Fruit fly (Drosophila melanogaster) whole organism, embryonic: Measurements from ENCODE around the gene cd.

Experiments
- CG10431 ChIP-seq: fragments of 200-800 bp; sonication (Bioruptor generic); optimal IDR thresholded peaks from 3 replicates; lab custom pipeline; 2018; ENCODE audit warnings: missing biosample characterization, mild to moderate bottlenecking, missing genetic modification characterization
- CG10565 ChIP-seq: fragments of 200-800 bp; sonication (Bioruptor generic); optimal IDR thresholded peaks from 3 replicates; lab custom pipeline; 2016; ENCODE audit warnings: missing biosample characterization, mild to moderate bottlenecking, missing genetic modification characterization
- CG12155 ChIP-seq: fragments of 200-800 bp; sonication (Bioruptor generic); optimal IDR thresholded peaks from 3 replicates; lab custom pipeline; 2016; ENCODE audit warnings: missing biosample characterization, missing genetic modification characterization
- CG13424 ChIP-seq: fragments of 200-800 bp; sonication (Bioruptor generic); optimal IDR thresholded peaks from 2 replicates; lab custom pipeline; 2019; ENCODE audit warnings: missing biosample characterization, mild to moderate bottlenecking, missing genetic modification characterization, moderate library complexity
- CG14441 ChIP-seq: fragments of 200-800 bp; sonication (Bioruptor generic); IDR thresholded peaks from 2 replicates; pipeline ENCODE4 v1.3.6; 2022; ENCODE audit warnings: missing biosample characterization, missing genetic modification characterization
- CG1529 ChIP-seq: fragments of 200-800 bp; sonication (Bioruptor generic); optimal IDR thresholded peaks from 3 replicates; lab custom pipeline; 2018; ENCODE audit warnings: missing biosample characterization, missing genetic modification characterization
- CG15696 ChIP-seq: fragments of 200-800 bp; sonication (Bioruptor generic); optimal IDR thresholded peaks from 2 replicates; lab custom pipeline; 2019; ENCODE audit warnings: missing biosample characterization, mild to moderate bottlenecking, missing genetic modification characterization, moderate library complexity
- CG1603 ChIP-seq: fragments of 200-800 bp; sonication (Bioruptor generic); optimal IDR thresholded peaks from 2 replicates; lab custom pipeline; 2019; ENCODE audit warnings: missing biosample characterization, mild to moderate bottlenecking, missing genetic modification characterization, moderate library complexity
- CG18262 ChIP-seq: fragments of 200-800 bp; optimal IDR thresholded peaks from 3 replicates; lab custom pipeline; 2019; ENCODE audit warnings: missing biosample characterization, mild to moderate bottlenecking, missing genetic modification characterization, moderate library complexity
- CG3065 ChIP-seq: fragments of 200-800 bp; sonication (Bioruptor generic); optimal IDR thresholded peaks from 2 replicates; lab custom pipeline; 2016; ENCODE audit warnings: missing biosample characterization, missing genetic modification characterization
- CG42726 ChIP-seq: fragments of 200-800 bp; sonication (Bioruptor generic); IDR thresholded peaks from 2 replicates; pipeline ENCODE4 v1.3.6; 2022; ENCODE audit warnings: missing biosample characterization, missing genetic modification characterization; ENCODE audit not compliant: partially characterized antibody
- CG4328 ChIP-seq: fragments of 200-800 bp; sonication (Bioruptor generic); optimal IDR thresholded peaks from 3 replicates; lab custom pipeline; 2017; ENCODE audit warnings: missing biosample characterization, missing genetic modification reagents, missing genetic modification characterization
- CG4730 ChIP-seq: fragments of 200-800 bp; sonication (Bioruptor generic); IDR thresholded peaks from 2 replicates; pipeline ENCODE4 v1.3.6; 2022; ENCODE audit warnings: missing biosample characterization, missing genetic modification characterization
- CG5180 ChIP-seq: fragments of 200-800 bp; sonication (Bioruptor generic); optimal IDR thresholded peaks from 3 replicates; lab custom pipeline; 2017; ENCODE audit warnings: missing biosample characterization, missing genetic modification characterization, mild to moderate bottlenecking, moderate library complexity, missing genetic modification reagents
- CG6683 ChIP-seq: fragments of 200-800 bp; sonication (Bioruptor generic); optimal IDR thresholded peaks from 2 replicates; lab custom pipeline; 2017; ENCODE audit warnings: missing biosample characterization, mild to moderate bottlenecking, missing genetic modification characterization, missing genetic modification reagents
- CG6791 ChIP-seq: fragments of 200-800 bp; sonication (Bioruptor generic); IDR thresholded peaks from 3 replicates; pipeline ENCODE4 v1.3.6; 2022; ENCODE audit warnings: missing biosample characterization, missing genetic modification characterization; ENCODE audit not compliant: partially characterized antibody
- CG7372 ChIP-seq: fragments of 200-800 bp; sonication (Bioruptor generic); IDR thresholded peaks from 2 replicates; pipeline ENCODE4 v1.3.6; 2022; ENCODE audit warnings: missing biosample characterization, missing genetic modification characterization
- Camta ChIP-seq: fragments of 200-800 bp; sonication (Bioruptor generic); optimal IDR thresholded peaks from 2 replicates; lab custom pipeline; 2016; ENCODE audit warnings: missing biosample characterization, missing genetic modification characterization
- Dek ChIP-seq: fragments of 200-800 bp; sonication (Bioruptor generic); optimal IDR thresholded peaks from 3 replicates; lab custom pipeline; 2019; ENCODE audit warnings: missing biosample characterization, mild to moderate bottlenecking, missing genetic modification characterization, moderate library complexity
- Ets97D ChIP-seq: fragments of 200-800 bp; sonication (Bioruptor generic); optimal IDR thresholded peaks from 3 replicates; lab custom pipeline; 2016; ENCODE audit warnings: missing biosample characterization, missing genetic modification characterization
- HLH3B ChIP-seq: fragments of 200-800 bp; sonication (Bioruptor generic); IDR thresholded peaks from 2 replicates; pipeline ENCODE4 v1.3.6; 2022; ENCODE audit warnings: missing biosample characterization, missing genetic modification characterization
- HmgD ChIP-seq: fragments of 200-800 bp; sonication (Bioruptor generic); optimal IDR thresholded peaks from 3 replicates; lab custom pipeline; 2016; ENCODE audit warnings: missing biosample characterization, missing genetic modification characterization
- Hr39 ChIP-seq: fragments of >200 bp; optimal IDR thresholded peaks from 2 replicates; lab custom pipeline; 2017
- Mad ChIP-seq: fragments of 200-800 bp; sonication (Bioruptor generic); optimal IDR thresholded peaks from 2 replicates; lab custom pipeline; 2016; ENCODE audit warnings: missing biosample characterization, missing genetic modification characterization
- Neu2 ChIP-seq: fragments of 200-800 bp; sonication (Bioruptor generic); optimal IDR thresholded peaks from 3 replicates; lab custom pipeline; 2016; ENCODE audit warnings: missing biosample characterization, missing genetic modification characterization, borderline replicate concordance
- PHDP ChIP-seq: fragments of 200-800 bp; sonication (Bioruptor generic); optimal IDR thresholded peaks from 3 replicates; lab custom pipeline; 2018; ENCODE audit warnings: missing biosample characterization, mild to moderate bottlenecking, missing genetic modification characterization, moderate library complexity
- Rfx ChIP-seq: fragments of 200-800 bp; sonication (Bioruptor generic); IDR thresholded peaks from 2 replicates; pipeline ENCODE4 v1.3.6; 2022; ENCODE audit warnings: missing biosample characterization, missing genetic modification characterization
- Rx ChIP-seq: fragments of 200-800 bp; sonication (Bioruptor generic); IDR thresholded peaks from 2 replicates; pipeline ENCODE4 v1.3.6; 2022; ENCODE audit warnings: missing biosample characterization, missing genetic modification characterization
- Six4 ChIP-seq: fragments of 200-800 bp; sonication (Bioruptor generic); optimal IDR thresholded peaks from 2 replicates; lab custom pipeline; 2016; ENCODE audit warnings: missing biosample characterization, missing genetic modification characterization
- Sox100B ChIP-seq: fragments of 200-800 bp; sonication (Bioruptor generic); optimal IDR thresholded peaks from 3 replicates; lab custom pipeline; 2018; ENCODE audit warnings: missing biosample characterization, mild to moderate bottlenecking, missing genetic modification characterization
- Stat92E ChIP-seq, 3 experiments: fragments of >200 bp in 2 of 3; fragments of 200-800 bp in 1 of 3; sonication (Bioruptor generic) in 1 of 3; optimal IDR thresholded peaks; 2 replicates each; lab custom pipeline; 2017 to 2019; ENCODE audit warnings: missing biosample characterization in 3 of 3, missing genetic modification characterization in 3 of 3, mild to moderate bottlenecking in 1 of 3, moderate library complexity in 1 of 3
- YL-1 ChIP-seq: fragments of 200-800 bp; sonication (Bioruptor generic); optimal IDR thresholded peaks from 3 replicates; lab custom pipeline; 2017; ENCODE audit warnings: missing biosample characterization, mild to moderate bottlenecking, missing genetic modification characterization
- ab ChIP-seq: fragments of 200-800 bp; sonication (Bioruptor generic); optimal IDR thresholded peaks from 2 replicates; lab custom pipeline; 2016; ENCODE audit warnings: missing biosample characterization, missing genetic modification characterization
- abd-A ChIP-seq: fragments of 200-800 bp; sonication (Bioruptor generic); optimal IDR thresholded peaks from 3 replicates; lab custom pipeline; 2019; ENCODE audit warnings: missing biosample characterization, mild to moderate bottlenecking, missing genetic modification characterization, moderate library complexity
- bcd ChIP-seq: fragments of 200-800 bp; sonication (Bioruptor generic); optimal IDR thresholded peaks from 2 replicates; lab custom pipeline; 2017; ENCODE audit warnings: missing biosample characterization, mild to moderate bottlenecking, missing genetic modification characterization
- cas ChIP-seq: fragments of 200-800 bp; sonication (Bioruptor generic); IDR thresholded peaks from 2 replicates; pipeline ENCODE4 v1.3.6; 2022; ENCODE audit warnings: missing biosample characterization, missing genetic modification characterization
- chm ChIP-seq: fragments of 200-800 bp; sonication (Bioruptor generic); IDR thresholded peaks from 2 replicates; pipeline ENCODE4 v1.3.6; 2022; ENCODE audit warnings: missing biosample characterization, missing genetic modification characterization
- corto ChIP-seq: fragments of 200-800 bp; sonication (Bioruptor generic); optimal IDR thresholded peaks from 2 replicates; lab custom pipeline; 2016; ENCODE audit warnings: missing biosample characterization, mild to moderate bottlenecking, missing genetic modification characterization, moderate library complexity
- dpn ChIP-seq, 2 experiments: fragments of 200-800 bp; sonication (Bioruptor generic); optimal IDR thresholded peaks; 3 replicates each; lab custom pipeline; 2016; ENCODE audit warnings: missing biosample characterization in 2 of 2, missing genetic modification characterization in 2 of 2
- emc ChIP-seq: fragments of 200-800 bp; sonication (Bioruptor generic); optimal IDR thresholded peaks from 2 replicates; lab custom pipeline; 2016; ENCODE audit warnings: missing biosample characterization, missing genetic modification characterization
- eyg ChIP-seq: fragments of 200-800 bp; sonication (Bioruptor generic); optimal IDR thresholded peaks from 3 replicates; lab custom pipeline; 2016; ENCODE audit warnings: missing biosample characterization, missing genetic modification characterization
- fd96Cb ChIP-seq: fragments of 200-800 bp; sonication (Bioruptor generic); optimal IDR thresholded peaks from 2 replicates; lab custom pipeline; 2018; ENCODE audit warnings: missing biosample characterization, mild to moderate bottlenecking, missing genetic modification characterization, moderate library complexity
- fru ChIP-seq: fragments of >200 bp; optimal IDR thresholded peaks from 2 replicates; lab custom pipeline; 2017
- jumu ChIP-seq: fragments of 200-800 bp; sonication (Bioruptor generic); optimal IDR thresholded peaks from 3 replicates; lab custom pipeline; 2016; ENCODE audit warnings: missing biosample characterization, missing genetic modification characterization
- lmd ChIP-seq: fragments of 200-800 bp; sonication (Bioruptor generic); IDR thresholded peaks from 2 replicates; pipeline ENCODE4 v1.3.6; 2022; ENCODE audit warnings: missing biosample characterization, missing genetic modification characterization
- maf-S ChIP-seq: fragments of 200-800 bp; sonication (Bioruptor generic); optimal IDR thresholded peaks from 2 replicates; lab custom pipeline; 2016; ENCODE audit warnings: missing biosample characterization, missing genetic modification characterization
- nmo ChIP-seq: fragments of 200-800 bp; sonication (Bioruptor generic); optimal IDR thresholded peaks from 2 replicates; lab custom pipeline; 2018; ENCODE audit warnings: missing biosample characterization, mild to moderate bottlenecking, missing genetic modification characterization, moderate library complexity
- pb ChIP-seq: fragments of 200-800 bp; sonication (Bioruptor generic); optimal IDR thresholded peaks from 3 replicates; lab custom pipeline; 2016; ENCODE audit warnings: missing biosample characterization, missing genetic modification characterization
- psq ChIP-seq: fragments of 200-800 bp; sonication (Bioruptor generic); optimal IDR thresholded peaks from 2 replicates; lab custom pipeline; 2017; ENCODE audit warnings: missing biosample characterization, missing genetic modification characterization
- run ChIP-seq: fragments of 200-800 bp; sonication (Bioruptor generic); optimal IDR thresholded peaks from 3 replicates; lab custom pipeline; 2018; ENCODE audit warnings: missing biosample characterization, mild to moderate bottlenecking, missing genetic modification characterization
- sima ChIP-seq: fragments of 200-800 bp; sonication (Bioruptor generic); optimal IDR thresholded peaks from 2 replicates; lab custom pipeline; 2016; ENCODE audit warnings: missing biosample characterization, missing genetic modification characterization
- sr ChIP-seq: fragments of 200-800 bp; sonication (Bioruptor generic); IDR thresholded peaks from 3 replicates; pipeline ENCODE4 v1.3.6; 2022; ENCODE audit warnings: missing biosample characterization, missing genetic modification characterization

The cd gene

dm6 chr3R:22673528-22673959 lies 21.2 kb upstream of the cd start (continued):
- TF ChIP-seq sr (no peak), Rfx (GFP tag; lab: Robert Waterston, UW) (0 out of 2 replicates have a peak, but pooled peaks have one; percentile 35), eyg (no peak), nmo (GFP tag; lab: Kevin White, UChicago) (peak; percentile 84), emc (GFP tag; lab: Kevin White, UChicago) (no peak), CG15696 (tag; lab: Kevin White, UChicago) (peak; percentile 96), HLH3B (GFP tag; lab: Robert Waterston, UW) (peak; percentile 31; the same call in 1 of the 2 replicates), Rx (no peak), CG1529 (peak; percentile 72), psq (GFP tag; lab: Kevin White, UChicago) (no peak), chm (GFP tag; lab: Robert Waterston, UW) (peak; percentile 56), run (tag; lab: Kevin White, UChicago) (no peak), fru (lab: Kevin White, UChicago) (no peak), bcd (GFP tag; lab: Kevin White, UChicago) (peak; percentile 52), cas (GFP tag; lab: Robert Waterston, UW) (no peak), PHDP (tag; lab: Kevin White, UChicago) (peak; percentile 48), Dek (tag; lab: Kevin White, UChicago) (peak; percentile 7), CG10431 (GFP tag; lab: Kevin White, UChicago) (no peak), ab (GFP tag; lab: Kevin White, UChicago) (no peak), HmgD (GFP tag; lab: Kevin White, UChicago) (no peak), CG18262 (tag; lab: Kevin White, UChicago) (peak; percentile 94), Ets97D (GFP tag; lab: Kevin White, UChicago) (no peak), Mad (GFP tag; lab: Kevin White, UChicago) (peak; percentile 61), sima (GFP tag; lab: Kevin White, UChicago) (peak; percentile 15), CG1603 (tag; lab: Kevin White, UChicago) (peak; percentile 81), CG10565 (GFP tag; lab: Kevin White, UChicago) (no peak), CG7372 (GFP tag; lab: Robert Waterston, UW) (no peak), lmd (GFP tag; lab: Robert Waterston, UW) (peak; percentile 59), CG6791 (GFP tag; lab: Robert Waterston, UW) (no peak), abd-A (no peak), jumu (GFP tag; lab: Kevin White, UChicago) (peak; percentile 66), Six4 (GFP tag; lab: Kevin White, UChicago) (peak; percentile 61), YL-1 (GFP tag; lab: Kevin White, UChicago) (peak; percentile 26), pb (GFP tag; lab: Kevin White, UChicago) (peak; percentile 72), Sox100B (GFP tag; lab: Kevin White, UChicago) (peak; percentile 62), CG14441 (GFP tag; lab: Robert Waterston, UW) (peak; percentile 41; the same call in 1 of the 2 replicates), CG13424 (peak; percentile 64), Camta (GFP tag; lab: Kevin White, UChicago) (peak; percentile 56), CG5180 (GFP tag; lab: Kevin White, UChicago) (peak; percentile 15), Neu2 (peak; percentile 69), CG42726 (GFP tag; lab: Robert Waterston, UW) (no peak), CG12155 (GFP tag; lab: Kevin White, UChicago) (peak; percentile 63), corto (GFP tag; lab: Kevin White, UChicago) (peak; percentile 28), CG4328 (GFP tag; lab: Kevin White, UChicago) (no peak), dpn (GFP tag; optimal IDR thresholded peaks at IDR 0.05; lab: Kevin White, UChicago) (peak; percentile 64 to 72), CG3065 (GFP tag; lab: Kevin White, UChicago) (no peak), maf-S (GFP tag; lab: Kevin White, UChicago) (peak; percentile 54), fd96Cb (tag; lab: Kevin White, UChicago) (peak; percentile 68), Stat92E (GFP tag; optimal IDR thresholded peaks at IDR 0.05; lab: Kevin White, UChicago) (peak in 1 of 3 experiments; percentile 51), CG6683 (no peak), Hr39 (lab: Kevin White, UChicago) (no peak), CG4730 (GFP tag; lab: Robert Waterston, UW) (no peak)
